Worm (Caenorhabditis elegans): ENCODE results near the gene T06A1.5.

T06A1.5 gene

ce11 chrV:1918030-1918559 lies 8.9 kb upstream of the T06A1.5 start, which contains the start of gene Y32G9A.2 (continued):
- TF ChIP-seq lin-38 (GFP tag; IDR thresholded peaks at IDR 0.05), result peak; percentile 94

ce11 chrV:1920105-1920504 lies 6.9 kb upstream of the T06A1.5 start, which contains the start of gene Y32G9A.12:
Gene Y32G9A.12, minus strand, starts transcription at chrV:1920205.
- no peak for TF ChIP-seq nhr-76 (tag; optimal IDR thresholded peaks at IDR 0.05)
- no peak for TF ChIP-seq nhr-11 (tag; optimal IDR thresholded peaks at IDR 0.05)
- TF ChIP-seq ceh-62 (tag; optimal IDR thresholded peaks at IDR 0.05), result no peak
- no peak for TF ChIP-seq dmd-9 (GFP tag; IDR thresholded peaks at IDR 0.05)
- no peak for TF ChIP-seq lin-39 (tag; optimal IDR thresholded peaks at IDR 0.05)
- TF ChIP-seq F37D6.2 (tag; optimal IDR thresholded peaks at IDR 0.05), result no peak
- no peak for TF ChIP-seq dmd-6 (GFP tag; IDR thresholded peaks at IDR 0.05)
- TF ChIP-seq nhr-25 (tag; optimal IDR thresholded peaks at IDR 0.05; ENCODE audit: borderline replicate concordance, insufficient read depth), result no peak
- no peak for TF ChIP-seq mxl-2 (GFP tag; conservative IDR thresholded peaks at IDR 0.05)
- TF ChIP-seq F26F4.8 (GFP tag; conservative IDR thresholded peaks at IDR 0.05), result no peak
- TF ChIP-seq lin-38 (GFP tag; IDR thresholded peaks at IDR 0.05), result no peak
- TF ChIP-seq ceh-44 (GFP tag; IDR thresholded peaks at IDR 0.05), result no peak
- TF ChIP-seq mxl-3 (GFP tag; optimal IDR thresholded peaks at IDR 0.05), result no peak
- no peak for TF ChIP-seq ama-1 (optimal IDR thresholded peaks at IDR 0.05)
- TF ChIP-seq spr-3 (GFP tag; optimal IDR thresholded peaks at IDR 0.05), result no peak
- no peak for TF ChIP-seq ztf-11 (tag; optimal IDR thresholded peaks at IDR 0.05)
- no peak for TF ChIP-seq snpc-4 (tag; optimal IDR thresholded peaks at IDR 0.05)
- TF ChIP-seq nhr-42 (GFP tag; IDR thresholded peaks at IDR 0.05), result no peak
- TF ChIP-seq hif-1 (tag; optimal IDR thresholded peaks at IDR 0.05), result no peak
- TF ChIP-seq nhr-237 (tag; optimal IDR thresholded peaks at IDR 0.05), result no peak

ce11 chrV:1921321-1921720 lies 5.7 kb upstream of the T06A1.5 start, which contains the start of gene gst-37:
Gene gst-37, plus strand, starts transcription at chrV:1921621.
- TF ChIP-seq tra-1 (GFP tag; IDR thresholded peaks at IDR 0.05) (no peak), lin-29 (GFP tag; IDR thresholded peaks at IDR 0.05) (no peak), ZK546.5 (tag; optimal IDR thresholded peaks at IDR 0.05) (no peak), mdl-1 (tag; optimal IDR thresholded peaks at IDR 0.05) (no peak), lsy-2 (tag; optimal IDR thresholded peaks at IDR 0.05) (no peak), dmd-6 (GFP tag; IDR thresholded peaks at IDR 0.05) (no peak), madf-5 (GFP tag; IDR thresholded peaks at IDR 0.05) (no peak), nhr-28 (tag; optimal IDR thresholded peaks at IDR 0.05) (no peak), unc-39 (tag; optimal IDR thresholded peaks at IDR 0.05) (no peak), ztf-11 (tag; optimal IDR thresholded peaks at IDR 0.05) (no peak), lin-39 (tag; optimal IDR thresholded peaks at IDR 0.05) (no peak)

- TF ChIP-seq dmd-8 (GFP tag; IDR thresholded peaks at IDR 0.05) (no peak), set-16 (GFP tag; IDR thresholded peaks at IDR 0.05) (no peak), unc-130 (GFP tag; optimal IDR thresholded peaks at IDR 0.05) (no peak), lin-15B (tag; optimal IDR thresholded peaks at IDR 0.05) (no peak), ceh-62 (tag; optimal IDR thresholded peaks at IDR 0.05) (no peak), zip-11 (GFP tag; IDR thresholded peaks at IDR 0.05) (no peak), dmd-9 (GFP tag; IDR thresholded peaks at IDR 0.05) (no peak), nhr-25 (tag; optimal IDR thresholded peaks at IDR 0.05; ENCODE audit: borderline replicate concordance, insufficient read depth) (no peak), gei-8 (GFP tag; optimal IDR thresholded peaks at IDR 0.05) (no peak), dmd-6 (GFP tag; IDR thresholded peaks at IDR 0.05) (no peak), F44E2.7 (GFP tag; IDR thresholded peaks at IDR 0.05) (no peak), tag-97 (GFP tag; IDR thresholded peaks at IDR 0.05) (no peak)
These were observed 1.5 kb upstream of the T06A1.5 start, which contains the start of gene T06A1.1 for ce11 chrV:1925487-1925886. Gene T06A1.1, minus strand, starts transcription at chrV:1925587.
